Worm (Caenorhabditis elegans): Measurements from ENCODE around the gene prx-12.
A peak's percentile ranks its signal among the peaks of the same experiment; 100 is the strongest.

DNA sequence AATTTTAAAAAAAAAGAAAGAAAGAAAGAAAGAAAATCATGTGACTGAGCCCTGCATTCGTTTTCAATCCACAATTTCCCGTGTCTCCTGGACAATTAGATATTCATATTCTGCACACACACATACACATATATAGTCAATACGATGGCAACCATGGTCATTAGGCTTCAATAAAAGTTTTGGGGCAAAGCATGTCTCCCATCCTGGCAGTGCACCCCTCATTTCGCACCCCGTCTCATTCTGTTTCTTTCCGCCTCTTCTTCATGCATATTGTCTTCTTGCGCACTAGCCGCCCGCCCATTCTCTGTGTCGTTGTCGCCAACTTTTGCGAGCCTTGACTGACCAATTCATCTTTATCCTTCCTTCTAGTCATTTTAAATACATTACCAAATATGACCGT, 25.5 kb upstream of the prx-12 start:
- TF ChIP-seq aly-2 (tag; optimal IDR thresholded peaks at IDR 0.05) (no peak), snpc-4 (tag; optimal IDR thresholded peaks at IDR 0.05) (no peak), nhr-129 (tag; optimal IDR thresholded peaks at IDR 0.05) (peak; percentile 9), lin-11 (tag; optimal IDR thresholded peaks at IDR 0.05) (no peak), alr-1 (tag; optimal IDR thresholded peaks at IDR 0.05) (no peak), elt-3 (tag; optimal IDR thresholded peaks at IDR 0.05) (no peak), unc-62 (GFP tag; optimal IDR thresholded peaks at IDR 0.05) (no peak), unc-39 (tag; optimal IDR thresholded peaks at IDR 0.05) (no peak), nhr-11 (tag; optimal IDR thresholded peaks at IDR 0.05) (no peak), F13H6.1 (tag; optimal IDR thresholded peaks at IDR 0.05) (no peak), nhr-6 (tag; optimal IDR thresholded peaks at IDR 0.05) (no peak)

Data from whole organism, L2 larva.